Worm (Caenorhabditis elegans) whole organism, young adult: Measurements from ENCODE around the gene immt-1.

Source experiments
- B0261.1 ChIP-seq: sonication (generic microtip); optimal IDR thresholded peaks from 2 replicates; lab custom pipeline; 2016; ENCODE audit warnings: mild to moderate bottlenecking, missing genetic modification characterization, moderate library complexity, missing compliant biosample characterization
- D2030.7 ChIP-seq: fragments of 200-800 bp; sonication (Bioruptor generic); IDR thresholded peaks from 2 replicates; pipeline ENCODE4 v1.3.6; 2022; ENCODE audit warnings: missing genetic modification reagents, missing genetic modification characterization, missing compliant biosample characterization
- F22D6.2 ChIP-seq: sonication (generic microtip); optimal IDR thresholded peaks from 2 replicates; lab custom pipeline; 2016; ENCODE audit warnings: mild to moderate bottlenecking, missing genetic modification characterization, missing compliant biosample characterization
- T26A5.8 ChIP-seq: sonication (generic microtip); optimal IDR thresholded peaks from 2 replicates; lab custom pipeline; 2016; ENCODE audit warnings: missing genetic modification characterization, missing compliant biosample characterization
- Y53F4B.3 ChIP-seq: fragments of 200-800 bp; sonication (Bioruptor generic); IDR thresholded peaks from 2 replicates; pipeline ENCODE4 v1.3.6; 2022; ENCODE audit warnings: missing genetic modification reagents, missing genetic modification characterization, missing compliant biosample characterization
- Y56A3A.18 ChIP-seq: fragments of 200-800 bp; sonication (Bioruptor generic); IDR thresholded peaks from 2 replicates; pipeline ENCODE4 v1.3.6; 2022; ENCODE audit warnings: missing genetic modification reagents, missing genetic modification characterization, missing compliant biosample characterization
- Y95B8A.8 ChIP-seq: fragments of 200-800 bp; sonication (Bioruptor generic); IDR thresholded peaks from 2 replicates; pipeline ENCODE4 v1.3.6; 2022; ENCODE audit warnings: missing genetic modification reagents, missing genetic modification characterization, missing compliant biosample characterization
- akir-1 ChIP-seq: fragments of 200-800 bp; sonication (Bioruptor generic); optimal IDR thresholded peaks from 2 replicates; lab custom pipeline; 2018; ENCODE audit warnings: mild to moderate bottlenecking, missing genetic modification characterization, moderate library complexity, missing compliant biosample characterization
- attf-5 ChIP-seq: fragments of 200-800 bp; sonication (Bioruptor generic); optimal IDR thresholded peaks from 2 replicates; lab custom pipeline; 2018; ENCODE audit warnings: mild to moderate bottlenecking, missing genetic modification characterization, missing compliant biosample characterization
- cebp-1 ChIP-seq, 2 experiments: fragments of 200-800 bp in 1 of 2; sonication (Bioruptor generic) in 1 of 2; sonication (generic microtip) in 1 of 2; IDR thresholded peaks in 1 of 2; optimal IDR thresholded peaks in 1 of 2; 2 replicates each; pipeline versions ENCODE4 v1.3.6 to Lab custom; 2017 to 2022; ENCODE audit warnings: missing compliant biosample characterization in 2 of 2, missing genetic modification characterization in 2 of 2, mild to moderate bottlenecking in 1 of 2, missing genetic modification reagents in 1 of 2, moderate library complexity in 1 of 2
- ceh-40 ChIP-seq: fragments of 200-800 bp; sonication (Bioruptor generic); IDR thresholded peaks from 2 replicates; pipeline ENCODE4 v1.3.6; 2022; ENCODE audit warnings: missing genetic modification characterization, missing compliant biosample characterization
- die-1 ChIP-seq: sonication (generic microtip); optimal IDR thresholded peaks from 2 replicates; lab custom pipeline; 2016; ENCODE audit warnings: missing genotype, mild to moderate bottlenecking, missing genetic modification characterization, missing compliant biosample characterization
- ets-4 ChIP-seq: fragments of 200-800 bp; sonication (Bioruptor generic); optimal IDR thresholded peaks from 2 replicates; lab custom pipeline; 2018; ENCODE audit warnings: mild to moderate bottlenecking, missing genetic modification characterization, missing compliant biosample characterization
- fkh-3 ChIP-seq: sonication (generic microtip); optimal IDR thresholded peaks from 2 replicates; lab custom pipeline; 2016; ENCODE audit warnings: mild to moderate bottlenecking, missing genetic modification characterization, missing compliant biosample characterization
- gei-17 ChIP-seq: fragments of 200-800 bp; sonication (Bioruptor generic); optimal IDR thresholded peaks from 2 replicates; lab custom pipeline; 2018; ENCODE audit warnings: mild to moderate bottlenecking, missing genetic modification characterization, missing compliant biosample characterization
- hlh-12 ChIP-seq: sonication (generic microtip); optimal IDR thresholded peaks from 2 replicates; lab custom pipeline; 2016; ENCODE audit warnings: missing genetic modification characterization, missing compliant biosample characterization
- hsf-1 ChIP-seq: fragments of 200-800 bp; sonication (Bioruptor generic); IDR thresholded peaks from 2 replicates; pipeline ENCODE4 v1.3.6; 2022; ENCODE audit warnings: missing genetic modification reagents, missing genetic modification characterization, missing compliant biosample characterization
- let-607 ChIP-seq, 2 experiments: fragments of 200-800 bp in 1 of 2; sonication (Bioruptor generic) in 1 of 2; sonication (generic microtip) in 1 of 2; optimal IDR thresholded peaks; 2 replicates each; lab custom pipeline; 2016 to 2018; ENCODE audit warnings: mild to moderate bottlenecking in 2 of 2, missing compliant biosample characterization in 2 of 2, missing genetic modification characterization in 2 of 2, moderate library complexity in 2 of 2, missing genotype in 1 of 2
- madf-3 ChIP-seq: fragments of 200-800 bp; sonication (Bioruptor generic); IDR thresholded peaks from 2 replicates; pipeline ENCODE4 v1.3.6; 2022; ENCODE audit warnings: missing genetic modification reagents, missing genetic modification characterization, missing compliant biosample characterization
- madf-8 ChIP-seq: fragments of 200-800 bp; sonication (Bioruptor generic); conservative IDR thresholded peaks from 2 replicates; pipeline ENCODE4 v1.3.6; 2022; ENCODE audit warnings: missing genetic modification reagents, missing genetic modification characterization, missing compliant biosample characterization
- mxl-1 ChIP-seq: sonication (generic microtip); optimal IDR thresholded peaks from 2 replicates; lab custom pipeline; 2016; ENCODE audit warnings: missing genetic modification characterization, missing compliant biosample characterization
- nhr-120 ChIP-seq: fragments of 200-800 bp; sonication (Bioruptor generic); IDR thresholded peaks from 2 replicates; pipeline ENCODE4 v1.3.6; 2022; ENCODE audit warnings: missing genetic modification characterization, missing compliant biosample characterization
- nhr-27 ChIP-seq: fragments of 200-800 bp; sonication (Bioruptor generic); optimal IDR thresholded peaks from 2 replicates; lab custom pipeline; 2018; ENCODE audit warnings: mild to moderate bottlenecking, missing genetic modification characterization, moderate library complexity, missing compliant biosample characterization
- nhr-80 ChIP-seq: sonication (generic microtip); optimal IDR thresholded peaks from 2 replicates; lab custom pipeline; 2016; ENCODE audit warnings: missing genetic modification characterization, missing compliant biosample characterization
- pha-4 ChIP-seq: fragments of 150-350 bp; sonication (generic microtip); optimal IDR thresholded peaks from 2 replicates; lab custom pipeline; 2014; ENCODE audit warnings: missing biosample characterization, missing genetic modification reagents, missing genetic modification characterization
- rcor-1 ChIP-seq: fragments of 200-800 bp; sonication (Bioruptor generic); IDR thresholded peaks from 2 replicates; pipeline ENCODE4 v1.3.6; 2022; ENCODE audit warnings: missing genetic modification reagents, missing genetic modification characterization, missing compliant biosample characterization
- rec-8 ChIP-seq, 2 experiments: sonication (generic microtip); optimal IDR thresholded peaks; 2 replicates each; lab custom pipeline; 2016; ENCODE audit warnings: mild to moderate bottlenecking in 2 of 2, missing genetic modification characterization in 2 of 2, missing genetic modification reagents in 2 of 2, missing genotype in 2 of 2, missing biosample characterization in 1 of 2, missing compliant biosample characterization in 1 of 2, moderate library complexity in 1 of 2
- rpc-1 ChIP-seq, 2 experiments: fragments of 150-350 bp in 1 of 2; sonication (generic microtip) in 1 of 2; optimal IDR thresholded peaks; 2 replicates each; lab custom pipeline; 2014 to 2018; ENCODE audit warnings: missing biosample characterization in 1 of 2, missing genetic modification characterization in 1 of 2, missing genetic modification reagents in 1 of 2, missing genotype in 1 of 2
- sdz-38 ChIP-seq: sonication (generic microtip); optimal IDR thresholded peaks from 2 replicates; lab custom pipeline; 2016; ENCODE audit warnings: missing genotype, missing genetic modification characterization, missing compliant biosample characterization
- snpc-4 ChIP-seq, 5 experiments: fragments of 150-350 bp in 1 of 5; sonication (generic microtip) in 4 of 5; optimal IDR thresholded peaks; 2 replicates each; lab custom pipeline; 2014 to 2018; ENCODE audit warnings: missing genetic modification characterization in 5 of 5, missing biosample characterization in 3 of 5, antibody characterized with exemption in 2 of 5, mild to moderate bottlenecking in 2 of 5, missing compliant biosample characterization in 2 of 5, missing genotype in 2 of 5, moderate library complexity in 2 of 5, missing genetic modification reagents in 1 of 5
- somi-1 ChIP-seq: fragments of 200-800 bp; sonication (Bioruptor generic); optimal IDR thresholded peaks from 2 replicates; lab custom pipeline; 2018; ENCODE audit warnings: mild to moderate bottlenecking, missing genetic modification characterization, missing compliant biosample characterization
- sptf-2 ChIP-seq: fragments of 200-800 bp; sonication (Bioruptor generic); optimal IDR thresholded peaks from 2 replicates; lab custom pipeline; 2018; ENCODE audit warnings: mild to moderate bottlenecking, missing genetic modification characterization, missing compliant biosample characterization
- tbp1 ChIP-seq: fragments of 200-800 bp; sonication (Bioruptor generic); optimal IDR thresholded peaks from 2 replicates; lab custom pipeline; 2018; ENCODE audit warnings: mild to moderate bottlenecking, missing genetic modification characterization, missing compliant biosample characterization
- tbx-9 ChIP-seq: sonication (generic microtip); optimal IDR thresholded peaks from 2 replicates; lab custom pipeline; 2016; ENCODE audit warnings: borderline replicate concordance, missing genetic modification characterization, inconsistent platforms, missing compliant biosample characterization
- zfh-2 ChIP-seq: fragments of 200-800 bp; sonication (Bioruptor generic); conservative IDR thresholded peaks from 2 replicates; pipeline ENCODE4 v1.3.6; 2022; ENCODE audit warnings: missing genetic modification reagents, missing genetic modification characterization, missing compliant biosample characterization
- zim-3 ChIP-seq: sonication (generic microtip); optimal IDR thresholded peaks from 2 replicates; lab custom pipeline; 2017; ENCODE audit warnings: mild to moderate bottlenecking, missing genetic modification characterization, moderate library complexity, missing compliant biosample characterization
- ztf-3 ChIP-seq: fragments of 200-800 bp; sonication (Bioruptor generic); optimal IDR thresholded peaks from 2 replicates; lab custom pipeline; 2018; ENCODE audit warnings: mild to moderate bottlenecking, missing genetic modification characterization, missing compliant biosample characterization

immt-1 gene

DNA sequence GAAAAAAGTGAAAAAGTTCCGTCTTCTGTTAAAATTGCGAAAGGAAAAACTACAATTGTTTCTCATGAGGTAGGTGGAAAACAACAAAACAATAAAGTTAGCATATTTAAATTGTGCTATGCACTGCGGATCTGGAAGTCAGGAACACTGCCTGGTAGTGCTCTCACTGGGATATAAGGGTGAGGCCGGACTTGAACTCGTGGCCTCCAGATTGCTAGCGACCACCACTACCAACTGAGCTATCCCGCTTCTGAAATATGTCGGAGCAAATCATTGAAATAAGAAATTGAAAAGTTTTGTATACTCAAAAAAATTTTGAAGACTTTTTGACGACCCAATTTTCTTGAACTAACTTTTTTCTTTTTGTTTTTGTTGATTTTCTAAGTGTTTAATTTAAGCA lies 9.6 kb upstream of the immt-1 start (continued):
- TF ChIP-seq hlh-12: no peak
- TF ChIP-seq tbx-9 (tag; lab: Kevin White, UChicago): no peak
- peak; percentile 49 for TF ChIP-seq rpc-1 (optimal IDR thresholded peaks at IDR 0.05; lab: Kevin White, UChicago)
- TF ChIP-seq rpc-1 (tag; optimal IDR thresholded peaks at IDR 0.05; lab: Kevin White, UChicago): peak; percentile 73
- no peak for TF ChIP-seq mxl-1 (tag; lab: Kevin White, UChicago)
- no peak for TF ChIP-seq ceh-40 (GFP tag; lab: Robert Waterston, UW)
- peak; percentile 25 for TF ChIP-seq B0261.1 (tag; lab: Kevin White, UChicago)
- TF ChIP-seq Y56A3A.18 (GFP tag; lab: Robert Waterston, UW): peak; percentile 55; the same call in 1 of the 2 replicates
- TF ChIP-seq, all 124 proteins: peak for 6

DNA sequence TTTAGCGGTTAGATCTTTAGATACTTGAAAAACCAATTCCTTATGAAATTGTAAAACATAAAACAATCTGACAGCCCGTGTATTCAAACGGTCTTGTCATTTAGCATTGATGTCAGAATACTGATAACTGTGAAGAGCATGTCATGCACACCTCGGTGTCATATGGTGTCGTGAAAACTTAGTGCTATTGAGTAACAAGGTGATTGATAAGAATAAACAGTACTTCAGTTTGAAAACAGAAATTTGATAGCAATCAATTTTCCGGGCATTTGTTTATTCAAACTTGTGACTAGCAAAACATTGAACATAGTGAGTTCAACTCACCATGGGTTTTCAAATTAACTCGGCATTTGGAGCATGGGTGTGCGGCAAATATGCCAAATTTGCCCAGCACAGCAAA lies 8.3 kb upstream of the immt-1 start:
- no peak for TF ChIP-seq gei-17 (GFP tag; lab: Kevin White, UChicago)
- no peak for TF ChIP-seq madf-8 (GFP tag; lab: Robert Waterston, UW)
- TF ChIP-seq let-607 (tag; optimal IDR thresholded peaks at IDR 0.05; lab: Kevin White, UChicago): no peak
- no peak for TF ChIP-seq T26A5.8 (tag; lab: Kevin White, UChicago)
- no peak for TF ChIP-seq B0261.1 (tag; lab: Kevin White, UChicago)
- no peak for TF ChIP-seq F22D6.2
- TF ChIP-seq nhr-120 (GFP tag; lab: Robert Waterston, UW): no peak
- TF ChIP-seq Y53F4B.3: no peak
- no peak for TF ChIP-seq nhr-27 (tag; lab: Kevin White, UChicago)
- TF ChIP-seq snpc-4 (GFP tag; optimal IDR thresholded peaks at IDR 0.05; lab: Kevin White, UChicago): no peak
- peak in 1 of 4 experiments; percentile 4 for TF ChIP-seq snpc-4 (tag; optimal IDR thresholded peaks at IDR 0.05; lab: Kevin White, UChicago)
- TF ChIP-seq hsf-1 (GFP tag; lab: Robert Waterston, UW): no peak
- TF ChIP-seq attf-5: no peak
- no peak for TF ChIP-seq pha-4 (tag; lab: Kevin White, UChicago)
- TF ChIP-seq sdz-38: no peak
- no peak for TF ChIP-seq rcor-1 (GFP tag; lab: Robert Waterston, UW)
- TF ChIP-seq ets-4: peak; percentile 79
- no peak for TF ChIP-seq ztf-3
- TF ChIP-seq die-1 (tag; lab: Kevin White, UChicago): no peak
- TF ChIP-seq zim-3: no peak
- no peak for TF ChIP-seq D2030.7 (GFP tag; lab: Robert Waterston, UW)
- no peak for TF ChIP-seq akir-1 (GFP tag; lab: Kevin White, UChicago)
- 0 out of 2 replicates have a peak, but pooled peaks have one; percentile 31 for TF ChIP-seq cebp-1 (GFP tag; IDR thresholded peaks at IDR 0.05; lab: Robert Waterston, UW)
- TF ChIP-seq cebp-1 (tag; optimal IDR thresholded peaks at IDR 0.05; lab: Kevin White, UChicago): peak; percentile 17
- peak; percentile 77 for TF ChIP-seq nhr-80 (tag; lab: Kevin White, UChicago)
- no peak for TF ChIP-seq tbp1 (GFP tag; lab: Kevin White, UChicago)
- no peak for TF ChIP-seq somi-1 (GFP tag; lab: Kevin White, UChicago)
- TF ChIP-seq Y95B8A.8 (GFP tag; lab: Robert Waterston, UW): no peak
- TF ChIP-seq fkh-3 (tag; lab: Kevin White, UChicago): no peak
- no peak for TF ChIP-seq rec-8 (tag; optimal IDR thresholded peaks at IDR 0.05; lab: Kevin White, UChicago)
- no peak for TF ChIP-seq madf-3 (GFP tag; lab: Robert Waterston, UW)

DNA sequence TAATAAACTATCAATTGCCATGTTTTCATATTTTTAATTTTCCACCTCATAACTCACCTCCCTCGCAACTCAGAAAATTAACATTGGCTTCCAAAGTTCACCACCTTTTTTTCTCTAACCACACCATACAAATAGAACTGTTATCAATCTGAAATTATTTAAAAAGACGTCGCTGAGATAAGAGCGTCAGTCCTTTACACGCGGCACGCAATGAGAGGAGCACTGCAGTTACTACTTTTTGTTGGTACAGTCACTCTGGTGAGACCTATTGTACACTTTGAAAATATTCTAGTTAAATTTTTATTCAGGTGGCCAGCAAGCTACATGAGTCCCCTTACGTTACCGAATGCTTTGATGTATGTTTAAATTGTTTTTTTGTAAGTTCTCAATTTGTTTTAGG lies 7.7 kb upstream of the immt-1 start, which contains the start of gene T02C5.1:
Gene T02C5.1, plus strand, starts transcription at position 199 of the 400 bp plus-strand sequence.
- TF ChIP-seq nhr-120 (GFP tag; lab: Robert Waterston, UW) (no peak), sptf-2 (GFP tag; lab: Kevin White, UChicago) (no peak), nhr-80 (tag; lab: Kevin White, UChicago) (peak; percentile 18), tbp1 (GFP tag; lab: Kevin White, UChicago) (peak; percentile 1), zfh-2 (GFP tag; lab: Robert Waterston, UW) (no peak)
- TF ChIP-seq, all 124 proteins: peak for 2
